Fruit fly (Drosophila melanogaster) S2 (cell line): ENCODE results near the gene awd.

Experiments used
- CG8478 ChIP-seq: fragments of >200 bp; optimal IDR thresholded peaks from 2 replicates; lab custom pipeline; 2018
- CTCF ChIP-seq, 2 experiments: fragments of >200 bp; optimal IDR thresholded peaks; 2 replicates each; lab custom pipeline; 2018

DNA sequence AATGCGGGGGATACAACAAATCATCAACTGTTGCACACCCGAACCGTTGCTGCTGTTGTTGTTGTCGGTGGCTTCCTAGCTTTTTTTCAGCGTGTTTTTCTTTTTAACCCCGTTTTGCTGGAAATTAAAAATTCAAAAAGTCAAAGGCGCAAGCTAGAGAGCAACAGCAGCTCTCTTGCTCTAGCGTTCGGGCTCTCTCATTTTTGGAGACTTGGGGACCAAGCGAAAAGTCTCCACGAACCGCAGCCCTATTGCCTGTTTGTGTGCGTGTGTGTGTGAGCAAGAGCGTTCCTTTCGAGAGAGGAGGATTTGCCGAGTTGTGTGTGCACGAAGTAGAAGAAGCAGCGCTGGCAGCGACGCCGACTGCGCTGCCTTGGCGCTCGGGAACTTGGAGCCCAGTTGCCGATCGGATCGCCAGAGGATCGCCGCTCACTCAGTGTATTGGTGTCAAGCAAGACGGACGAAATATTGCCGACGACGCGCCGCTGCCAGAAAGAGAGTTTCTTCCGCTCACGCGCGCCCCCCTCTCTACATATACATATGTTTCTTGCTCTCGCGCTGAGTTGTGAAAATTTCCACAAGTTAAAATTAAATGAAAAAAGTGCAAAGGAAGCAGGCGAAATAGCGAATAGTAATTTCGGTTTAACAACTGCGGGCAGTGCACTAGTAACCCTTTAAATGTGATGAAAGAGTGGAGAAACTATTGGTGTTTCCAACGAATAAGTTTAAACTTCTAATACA, 21.1 kb downstream of the awd start:
- TF ChIP-seq CG8478 (lab: Kevin White, UChicago), result no peak
- no peak for TF ChIP-seq CTCF (optimal IDR thresholded peaks at IDR 0.05; lab: Kevin White, UChicago)
